Fruit fly (Drosophila melanogaster): ENCODE data around the gene CG15461.

DNA sequence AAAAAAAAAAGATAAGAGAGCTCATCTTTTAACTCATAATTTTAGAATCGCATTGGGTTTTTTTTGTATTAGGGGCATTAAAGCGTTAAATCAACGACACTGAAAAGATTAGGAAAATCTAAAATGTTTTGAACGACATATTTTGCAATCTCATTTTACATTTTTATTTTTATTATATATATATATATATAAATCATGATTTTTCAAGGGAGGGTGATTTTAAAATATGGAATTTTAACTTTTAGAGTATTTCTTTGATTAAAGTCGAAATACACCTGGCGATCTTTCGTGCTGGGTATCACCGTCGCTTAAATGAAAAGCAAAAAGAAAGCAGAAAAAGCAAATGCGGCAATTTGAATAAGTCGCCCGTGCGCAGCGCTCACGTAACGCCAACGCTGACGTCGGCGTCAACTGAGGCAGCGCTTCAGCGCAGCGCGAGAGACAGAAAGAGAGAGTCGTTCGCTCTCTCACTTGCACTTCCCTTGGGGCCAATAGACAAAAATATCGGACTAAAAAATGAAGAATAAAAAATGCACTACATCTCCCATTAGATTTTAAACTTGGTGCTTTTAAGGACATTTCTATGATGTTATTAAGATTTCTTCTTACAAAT lies 3.5 kb downstream of the CG15461 start:
- TF ChIP-seq Clk (GFP tag; optimal IDR thresholded peaks at IDR 0.05) (no peak), kay (GFP tag; ENCODE audit: borderline replicate concordance) (no peak)

All from whole organism, adult.